Worm (Caenorhabditis elegans) whole organism, mixed stage, embryonic: ENCODE measurements around the gene H02F09.2.

ENCODE experiments used
- M03D4.4 ChIP-seq: sonication (generic microtip); optimal IDR thresholded peaks from 2 replicates; lab custom pipeline; 2017; ENCODE audit warnings: mild to moderate bottlenecking, missing genetic modification characterization, missing compliant biosample characterization
- bed-3 ChIP-seq: fragments of 200-800 bp; sonication (Bioruptor generic); optimal IDR thresholded peaks from 3 replicates; lab custom pipeline; 2018; ENCODE audit warnings: mild to moderate bottlenecking, missing genetic modification characterization, moderate library complexity, missing compliant biosample characterization
- blmp-1 ChIP-seq: fragments of 150-350 bp; optimal IDR thresholded peaks from 2 replicates; lab custom pipeline; 2014; ENCODE audit warnings: missing biosample characterization, missing genetic modification characterization
- ceh-39 ChIP-seq: fragments of 150-350 bp; optimal IDR thresholded peaks from 2 replicates; lab custom pipeline; 2014; ENCODE audit warnings: missing biosample characterization, missing genetic modification characterization
- ceh-43 ChIP-seq: fragments of 200-800 bp; sonication (Bioruptor generic); optimal IDR thresholded peaks from 2 replicates; lab custom pipeline; 2018; ENCODE audit warnings: mild to moderate bottlenecking, missing genetic modification characterization, moderate library complexity, missing compliant biosample characterization
- ceh-83 ChIP-seq: fragments of 200-800 bp; sonication (Bioruptor generic); optimal IDR thresholded peaks from 2 replicates; lab custom pipeline; 2018; ENCODE audit warnings: mild to moderate bottlenecking, missing genetic modification characterization, missing compliant biosample characterization
- ces-1 ChIP-seq: fragments of 150-350 bp; optimal IDR thresholded peaks from 2 replicates; lab custom pipeline; 2014; ENCODE audit warnings: missing biosample characterization, missing genetic modification reagents, missing genetic modification characterization
- cnd-1 ChIP-seq: fragments of 200-800 bp; sonication (Bioruptor generic); optimal IDR thresholded peaks from 2 replicates; lab custom pipeline; 2018; ENCODE audit warnings: mild to moderate bottlenecking, missing genetic modification characterization, missing compliant biosample characterization
- drap-1 ChIP-seq: fragments of 200-800 bp; sonication (Bioruptor generic); optimal IDR thresholded peaks from 3 replicates; lab custom pipeline; 2018; ENCODE audit warnings: mild to moderate bottlenecking, missing genetic modification characterization, missing compliant biosample characterization
- elt-1 ChIP-seq: sonication (generic microtip); optimal IDR thresholded peaks from 2 replicates; lab custom pipeline; 2017; ENCODE audit warnings: missing genetic modification characterization, mild to moderate bottlenecking, missing compliant biosample characterization, antibody characterized with exemption, moderate library complexity, borderline replicate concordance; ENCODE audit not compliant: insufficient read depth
- elt-3 ChIP-seq: fragments of 150-350 bp; optimal IDR thresholded peaks from 2 replicates; lab custom pipeline; 2014; ENCODE audit warnings: missing biosample characterization, missing genetic modification characterization
- flh-1 ChIP-seq: fragments of 200-800 bp; sonication (Bioruptor generic); optimal IDR thresholded peaks from 2 replicates; lab custom pipeline; 2018; ENCODE audit warnings: mild to moderate bottlenecking, missing genetic modification characterization, moderate library complexity, missing compliant biosample characterization
- ham-2 ChIP-seq: fragments of 200-800 bp; sonication (Bioruptor generic); optimal IDR thresholded peaks from 2 replicates; lab custom pipeline; 2018; ENCODE audit warnings: mild to moderate bottlenecking, missing genetic modification characterization, missing compliant biosample characterization
- hlh-1 ChIP-seq: fragments of 150-350 bp; optimal IDR thresholded peaks from 2 replicates; lab custom pipeline; 2014; ENCODE audit warnings: missing biosample characterization, missing genetic modification reagents, missing genetic modification characterization
- lin-13 ChIP-seq: fragments of 150-350 bp; optimal IDR thresholded peaks from 2 replicates; lab custom pipeline; 2014; ENCODE audit warnings: missing biosample characterization, missing genetic modification characterization
- lin-32 ChIP-seq: fragments of 200-800 bp; sonication (Bioruptor generic); optimal IDR thresholded peaks from 2 replicates; lab custom pipeline; 2018; ENCODE audit warnings: mild to moderate bottlenecking, missing genetic modification characterization, missing compliant biosample characterization
- mab-5 ChIP-seq: fragments of 150-350 bp; optimal IDR thresholded peaks from 2 replicates; lab custom pipeline; 2014; ENCODE audit warnings: missing biosample characterization, missing genetic modification characterization
- mep-1 ChIP-seq: fragments of 150-350 bp; optimal IDR thresholded peaks from 2 replicates; lab custom pipeline; 2017; ENCODE audit warnings: missing biosample characterization, missing genetic modification reagents, missing genetic modification characterization, inconsistent platforms
- mls-2 ChIP-seq: sonication (generic microtip); optimal IDR thresholded peaks from 2 replicates; lab custom pipeline; 2016; ENCODE audit warnings: mild to moderate bottlenecking, missing genetic modification characterization, moderate library complexity, missing compliant biosample characterization
- nhr-12 ChIP-seq: fragments of 150-350 bp; optimal IDR thresholded peaks from 2 replicates; lab custom pipeline; 2014; ENCODE audit warnings: missing biosample characterization, missing genetic modification characterization
- nhr-2 ChIP-seq: fragments of 150-350 bp; optimal IDR thresholded peaks from 2 replicates; lab custom pipeline; 2014; ENCODE audit warnings: missing biosample characterization, missing genetic modification characterization
- nhr-237 ChIP-seq: fragments of 150-350 bp; optimal IDR thresholded peaks from 2 replicates; lab custom pipeline; 2014; ENCODE audit warnings: missing biosample characterization, missing genetic modification characterization
- nhr-76 ChIP-seq: sonication (generic microtip); optimal IDR thresholded peaks from 2 replicates; lab custom pipeline; 2017; ENCODE audit warnings: missing biosample characterization, missing genetic modification characterization
- pha-4 ChIP-seq: fragments of 150-350 bp; optimal IDR thresholded peaks from 2 replicates; lab custom pipeline; 2018; ENCODE audit warnings: missing biosample characterization, missing genetic modification reagents, missing genetic modification characterization
- sem-2 ChIP-seq: fragments of 200-800 bp; sonication (Bioruptor generic); optimal IDR thresholded peaks from 2 replicates; lab custom pipeline; 2018; ENCODE audit warnings: mild to moderate bottlenecking, missing genetic modification characterization, missing compliant biosample characterization
- sptf-1 ChIP-seq: sonication (generic microtip); optimal IDR thresholded peaks from 2 replicates; lab custom pipeline; 2017; ENCODE audit warnings: mild to moderate bottlenecking, missing genetic modification characterization, moderate library complexity, missing compliant biosample characterization
- tbx-8 ChIP-seq: fragments of 200-800 bp; sonication (Bioruptor generic); optimal IDR thresholded peaks from 2 replicates; lab custom pipeline; 2018; ENCODE audit warnings: mild to moderate bottlenecking, missing genetic modification characterization, moderate library complexity, missing compliant biosample characterization
- unc-120 ChIP-seq: sonication (generic microtip); optimal IDR thresholded peaks from 2 replicates; lab custom pipeline; 2017; ENCODE audit warnings: missing genetic modification characterization, missing compliant biosample characterization; ENCODE audit not compliant: poor library complexity, severe bottlenecking
- zip-8 ChIP-seq: fragments of 150-350 bp; optimal IDR thresholded peaks from 2 replicates; lab custom pipeline; 2014; ENCODE audit warnings: missing biosample characterization, missing genetic modification characterization
- ztf-11 ChIP-seq: fragments of 150-350 bp; optimal IDR thresholded peaks from 2 replicates; lab custom pipeline; 2014; ENCODE audit warnings: missing biosample characterization, missing genetic modification characterization

The H02F09.2 gene

ce11 chrX:1604606-1605005, 32.6 kb downstream of the H02F09.2 start, which contains the start of gene H11E01.3:
Gene H11E01.3 (plus strand): TSS chrX:1604906.
- TF ChIP-seq elt-1 (tag; lab: Kevin White, UChicago), result no peak
- TF ChIP-seq ceh-43, result no peak
- no peak for TF ChIP-seq bed-3 (GFP tag; lab: Kevin White, UChicago)
- TF ChIP-seq mls-2, result no peak
- no peak for TF ChIP-seq tbx-8 (GFP tag; lab: Kevin White, UChicago)
- TF ChIP-seq nhr-12 (tag; lab: Kevin White, UChicago), result no peak
- no peak for TF ChIP-seq mab-5 (tag; lab: Kevin White, UChicago)
- TF ChIP-seq M03D4.4 (tag; lab: Kevin White, UChicago), result no peak
- no peak for TF ChIP-seq sptf-1
- no peak for TF ChIP-seq cnd-1
- TF ChIP-seq nhr-76 (tag; lab: Kevin White, UChicago), result no peak

- TF ChIP-seq nhr-2, result no peak
- no peak for TF ChIP-seq blmp-1 (tag; lab: Kevin White, UChicago)
- TF ChIP-seq ztf-11 (tag; lab: Kevin White, UChicago), result no peak
- no peak for TF ChIP-seq mab-5 (tag; lab: Kevin White, UChicago)
- TF ChIP-seq nhr-12 (tag; lab: Kevin White, UChicago), result no peak
- no peak for TF ChIP-seq lin-13 (tag; lab: Kevin White, UChicago)
- TF ChIP-seq ham-2 (GFP tag; lab: Kevin White, UChicago), result no peak
- TF ChIP-seq nhr-237 (tag; lab: Kevin White, UChicago), result no peak
- TF ChIP-seq unc-120 (tag; lab: Kevin White, UChicago), result no peak
- TF ChIP-seq hlh-1 (tag; lab: Kevin White, UChicago), result no peak
- TF ChIP-seq cnd-1, result no peak
- TF ChIP-seq zip-8 (tag; lab: Kevin White, UChicago), result no peak
- no peak for TF ChIP-seq ceh-83
- no peak for TF ChIP-seq sptf-1
- no peak for TF ChIP-seq ceh-39 (tag; lab: Kevin White, UChicago)
- no peak for TF ChIP-seq ceh-43
- TF ChIP-seq M03D4.4 (tag; lab: Kevin White, UChicago), result no peak
These were observed 40.9 kb downstream of the H02F09.2 start for ce11 chrX:1612948-1613347.

- no peak for TF ChIP-seq elt-3 (tag; lab: Kevin White, UChicago)
- no peak for TF ChIP-seq unc-120 (tag; lab: Kevin White, UChicago)
- TF ChIP-seq ztf-11 (tag; lab: Kevin White, UChicago), result no peak
- TF ChIP-seq flh-1, result no peak
- TF ChIP-seq ces-1 (GFP tag; lab: Kevin White, UChicago), result no peak
- no peak for TF ChIP-seq mep-1 (tag; lab: Kevin White, UChicago)
- no peak for TF ChIP-seq ceh-43
- TF ChIP-seq nhr-2, result no peak
- no peak for TF ChIP-seq lin-32 (GFP tag; lab: Kevin White, UChicago)
These were observed 41.8 kb downstream of the H02F09.2 start for ce11 chrX:1613860-1614259.

ce11 chrX:1620678-1621449, 48.8 kb downstream of the H02F09.2 start, which contains the start of gene H11E01.2:
Gene H11E01.2 (plus strand): TSS chrX:1621057.
- peak; percentile 40 for TF ChIP-seq hlh-1 (tag; lab: Kevin White, UChicago)
- no peak for TF ChIP-seq ham-2 (GFP tag; lab: Kevin White, UChicago)

- TF ChIP-seq drap-1 (GFP tag; lab: Kevin White, UChicago) (no peak), ceh-83 (no peak), pha-4 (tag; lab: Kevin White, UChicago) (no peak), blmp-1 (tag; lab: Kevin White, UChicago) (no peak), nhr-76 (tag; lab: Kevin White, UChicago) (no peak), zip-8 (tag; lab: Kevin White, UChicago) (no peak), ztf-11 (tag; lab: Kevin White, UChicago) (no peak), mls-2 (no peak), elt-1 (tag; lab: Kevin White, UChicago) (no peak), mep-1 (tag; lab: Kevin White, UChicago) (no peak), mab-5 (tag; lab: Kevin White, UChicago) (no peak), tbx-8 (GFP tag; lab: Kevin White, UChicago) (no peak), lin-13 (tag; lab: Kevin White, UChicago) (no peak), nhr-237 (tag; lab: Kevin White, UChicago) (no peak), sptf-1 (no peak), lin-32 (GFP tag; lab: Kevin White, UChicago) (no peak), M03D4.4 (tag; lab: Kevin White, UChicago) (no peak), sem-2 (GFP tag; lab: Kevin White, UChicago) (no peak), ces-1 (GFP tag; lab: Kevin White, UChicago) (no peak)
These were observed 51.0 kb downstream of the H02F09.2 start for ce11 chrX:1623048-1623447.
